Worm (Caenorhabditis elegans) whole organism, L1 larva: ENCODE results near the gene F45G2.8.

Experiments
- ceh-63 ChIP-seq: fragments of 200-800 bp; sonication (Bioruptor generic); optimal IDR thresholded peaks from 2 replicates; lab custom pipeline; 2018; ENCODE audit warnings: mild to moderate bottlenecking, missing genetic modification characterization, missing compliant biosample characterization
- pqm-1 ChIP-seq: sonication (generic microtip); optimal IDR thresholded peaks from 3 replicates; lab custom pipeline; 2017; ENCODE audit warnings: missing biosample characterization, missing genetic modification characterization

- TF ChIP-seq pqm-1 (tag; lab: Kevin White, UChicago): no peak
- TF ChIP-seq ceh-63 (GFP tag; lab: Kevin White, UChicago): no peak
Observed at ce11 chrIII:13464493-13465362, 29.3 kb upstream of the F45G2.8 start, which contains the start of gene kel-3.
